Worm (Caenorhabditis elegans) whole organism, L1 larva: ENCODE measurements around the gene C09G12.17.

Source experiments
- C04F5.9 ChIP-seq: sonication (generic microtip); optimal IDR thresholded peaks from 2 replicates; lab custom pipeline; 2016; ENCODE audit warnings: missing genetic modification characterization, missing compliant biosample characterization
- C34B4.2 ChIP-seq: sonication (generic microtip); optimal IDR thresholded peaks from 2 replicates; lab custom pipeline; 2017; ENCODE audit warnings: mild to moderate bottlenecking, missing genetic modification characterization, missing compliant biosample characterization
- F16B12.6 ChIP-seq: fragments of 150-350 bp; optimal IDR thresholded peaks from 2 replicates; lab custom pipeline; 2014; ENCODE audit warnings: missing biosample characterization, missing genetic modification characterization
- aly-2 ChIP-seq: fragments of 150-350 bp; optimal IDR thresholded peaks from 2 replicates; lab custom pipeline; 2014; ENCODE audit warnings: missing biosample characterization, missing genetic modification characterization
- ama-1 ChIP-seq: fragments of 150-350 bp; optimal IDR thresholded peaks from 2 replicates; lab custom pipeline; 2014
- blmp-1 ChIP-seq: fragments of 150-350 bp; optimal IDR thresholded peaks from 2 replicates; lab custom pipeline; 2014; ENCODE audit warnings: missing biosample characterization, missing genetic modification characterization
- ceh-63 ChIP-seq: fragments of 200-800 bp; sonication (Bioruptor generic); optimal IDR thresholded peaks from 2 replicates; lab custom pipeline; 2018; ENCODE audit warnings: mild to moderate bottlenecking, missing genetic modification characterization, missing compliant biosample characterization
- ceh-82 ChIP-seq, 3 experiments: fragments of 150-350 bp in 1 of 3; sonication (generic microtip) in 2 of 3; optimal IDR thresholded peaks; 2 replicates each; lab custom pipeline; 2014 to 2017; ENCODE audit warnings: missing biosample characterization in 3 of 3, missing genetic modification characterization in 3 of 3
- ceh-88 ChIP-seq: fragments of 200-800 bp; sonication (Bioruptor generic); IDR thresholded peaks from 2 replicates; pipeline ENCODE4 v1.3.6; 2022; ENCODE audit warnings: missing genetic modification characterization, missing compliant biosample characterization
- ceh-90 ChIP-seq: sonication (generic microtip); optimal IDR thresholded peaks from 2 replicates; lab custom pipeline; 2016; ENCODE audit warnings: missing genetic modification characterization, missing compliant biosample characterization
- dsc-1 ChIP-seq: sonication (generic microtip); optimal IDR thresholded peaks from 2 replicates; lab custom pipeline; 2016; ENCODE audit warnings: mild to moderate bottlenecking, missing genetic modification characterization, missing compliant biosample characterization
- efl-1 ChIP-seq, 4 experiments: fragments of 150-350 bp; optimal IDR thresholded peaks in 3 of 4; peaks in 1 of 4; 1 replicate in 1 of 4; 2 replicates in 3 of 4; lab custom pipeline; 2014; ENCODE audit warnings: missing biosample characterization in 2 of 4, missing genetic modification characterization in 2 of 4, missing genetic modification reagents in 2 of 4
- efl-3 ChIP-seq: fragments of 200-800 bp; sonication (Bioruptor generic); optimal IDR thresholded peaks from 2 replicates; lab custom pipeline; 2018; ENCODE audit warnings: mild to moderate bottlenecking, missing genetic modification characterization, missing compliant biosample characterization
- fkh-10 ChIP-seq: sonication (generic microtip); optimal IDR thresholded peaks from 2 replicates; lab custom pipeline; 2017; ENCODE audit warnings: missing biosample characterization, missing genetic modification reagents, missing genetic modification characterization
- hlh-17 ChIP-seq: fragments of 200-800 bp; sonication (Bioruptor generic); optimal IDR thresholded peaks from 2 replicates; lab custom pipeline; 2018; ENCODE audit warnings: missing genetic modification characterization, mild to moderate bottlenecking, missing compliant biosample characterization, moderate library complexity, borderline replicate concordance
- hlh-4 ChIP-seq: sonication (generic microtip); optimal IDR thresholded peaks from 2 replicates; lab custom pipeline; 2016; ENCODE audit warnings: mild to moderate bottlenecking, missing genetic modification characterization, missing compliant biosample characterization
- jun-1 ChIP-seq: fragments of 150-350 bp; optimal IDR thresholded peaks from 2 replicates; lab custom pipeline; 2014; ENCODE audit warnings: missing biosample characterization, missing genetic modification reagents, missing genetic modification characterization
- lin-13 ChIP-seq: fragments of 150-350 bp; optimal IDR thresholded peaks from 2 replicates; lab custom pipeline; 2014; ENCODE audit warnings: missing biosample characterization, missing genetic modification reagents, missing genetic modification characterization
- lin-15B ChIP-seq: fragments of 150-350 bp; sonication (generic microtip); optimal IDR thresholded peaks from 3 replicates; lab custom pipeline; 2014; ENCODE audit warnings: missing biosample characterization, missing genetic modification characterization
- lir-3 ChIP-seq: sonication (generic microtip); optimal IDR thresholded peaks from 2 replicates; lab custom pipeline; 2016; ENCODE audit warnings: mild to moderate bottlenecking, missing genetic modification characterization, moderate library complexity, missing compliant biosample characterization; ENCODE audit not compliant: poor library complexity
- mab-9 ChIP-seq: fragments of 200-800 bp; sonication (Bioruptor generic); IDR thresholded peaks from 2 replicates; pipeline ENCODE4 v1.3.6; 2022; ENCODE audit warnings: missing genetic modification reagents, missing genetic modification characterization, missing compliant biosample characterization
- mdl-1 ChIP-seq, 2 experiments: fragments of 150-350 bp; optimal IDR thresholded peaks; 2 replicates each; lab custom pipeline; 2014 to 2017; ENCODE audit warnings: missing biosample characterization in 2 of 2, missing genetic modification characterization in 2 of 2, inconsistent platforms in 1 of 2
- nhr-19 ChIP-seq: fragments of 200-800 bp; sonication (Bioruptor generic); conservative IDR thresholded peaks from 2 replicates; pipeline ENCODE4 v1.3.6; 2022; ENCODE audit warnings: missing genetic modification characterization, missing compliant biosample characterization
- nhr-237 ChIP-seq: fragments of 150-350 bp; optimal IDR thresholded peaks from 2 replicates; lab custom pipeline; 2014; ENCODE audit warnings: missing biosample characterization, missing genetic modification characterization
- nhr-47 ChIP-seq: sonication (generic microtip); optimal IDR thresholded peaks from 2 replicates; lab custom pipeline; 2016; ENCODE audit warnings: mild to moderate bottlenecking, missing genetic modification characterization, moderate library complexity, missing compliant biosample characterization
- nhr-71 ChIP-seq: sonication (generic microtip); optimal IDR thresholded peaks from 2 replicates; lab custom pipeline; 2016; ENCODE audit warnings: mild to moderate bottlenecking, missing genetic modification characterization, moderate library complexity, missing compliant biosample characterization
- nhr-76 ChIP-seq: sonication (generic microtip); optimal IDR thresholded peaks from 2 replicates; lab custom pipeline; 2017; ENCODE audit warnings: missing biosample characterization, missing genetic modification characterization
- nhr-84 ChIP-seq: sonication (generic microtip); optimal IDR thresholded peaks from 2 replicates; lab custom pipeline; 2017; ENCODE audit warnings: missing biosample characterization, missing genetic modification characterization
- nhr-85 ChIP-seq: sonication (generic microtip); peaks from one replicate; lab custom pipeline; 2016; ENCODE audit warnings: missing genetic modification characterization, inconsistent platforms, missing compliant biosample characterization
- nhr-90 ChIP-seq: sonication (generic microtip); optimal IDR thresholded peaks from 2 replicates; lab custom pipeline; 2016; ENCODE audit warnings: mild to moderate bottlenecking, missing genetic modification characterization, missing compliant biosample characterization; ENCODE audit not compliant: poor library complexity
- pqm-1 ChIP-seq: sonication (generic microtip); optimal IDR thresholded peaks from 3 replicates; lab custom pipeline; 2017; ENCODE audit warnings: missing biosample characterization, missing genetic modification characterization
- rnt-1 ChIP-seq: sonication (generic microtip); optimal IDR thresholded peaks from 2 replicates; lab custom pipeline; 2016; ENCODE audit warnings: mild to moderate bottlenecking, missing genetic modification characterization, moderate library complexity, missing compliant biosample characterization
- skn-1 ChIP-seq: fragments of 150-350 bp; optimal IDR thresholded peaks from 2 replicates; lab custom pipeline; 2014; ENCODE audit warnings: missing biosample characterization, missing genetic modification characterization
- sox-4 ChIP-seq: sonication (generic microtip); optimal IDR thresholded peaks from 2 replicates; lab custom pipeline; 2016; ENCODE audit warnings: missing genetic modification characterization, missing compliant biosample characterization
- sptf-1 ChIP-seq: fragments of 150-350 bp; optimal IDR thresholded peaks from 2 replicates; lab custom pipeline; 2014; ENCODE audit warnings: missing biosample characterization, missing genetic modification characterization
- sup-37 ChIP-seq: fragments of 200-800 bp; sonication (Bioruptor generic); optimal IDR thresholded peaks from 2 replicates; lab custom pipeline; 2018; ENCODE audit warnings: mild to moderate bottlenecking, missing genetic modification characterization, missing compliant biosample characterization
- swsn-7 ChIP-seq: sonication (generic microtip); optimal IDR thresholded peaks from 2 replicates; lab custom pipeline; 2016; ENCODE audit warnings: missing genetic modification characterization, missing compliant biosample characterization
- tbx-2 ChIP-seq: sonication (generic microtip); optimal IDR thresholded peaks from 2 replicates; lab custom pipeline; 2016; ENCODE audit warnings: missing genetic modification characterization, missing compliant biosample characterization
- tlp-1 ChIP-seq: fragments of 150-350 bp; optimal IDR thresholded peaks from 2 replicates; lab custom pipeline; 2014; ENCODE audit warnings: missing biosample characterization, missing genetic modification characterization
- unc-130 ChIP-seq: fragments of 150-350 bp; optimal IDR thresholded peaks from 2 replicates; lab custom pipeline; 2017; ENCODE audit warnings: missing biosample characterization, missing genetic modification characterization, inconsistent platforms
- unc-30 ChIP-seq: sonication (generic microtip); optimal IDR thresholded peaks from 2 replicates; lab custom pipeline; 2017; ENCODE audit warnings: missing biosample characterization, missing genetic modification characterization
- unc-62 ChIP-seq: fragments of 150-350 bp; optimal IDR thresholded peaks from 2 replicates; lab custom pipeline; 2014; ENCODE audit warnings: missing biosample characterization, missing genetic modification reagents, missing genetic modification characterization
- unc-86 ChIP-seq: sonication (generic microtip); optimal IDR thresholded peaks from 2 replicates; lab custom pipeline; 2016; ENCODE audit warnings: missing genetic modification characterization, missing compliant biosample characterization
- unc-98 ChIP-seq: fragments of 200-800 bp; sonication (Bioruptor generic); IDR thresholded peaks from 2 replicates; pipeline ENCODE4 v1.3.6; 2022; ENCODE audit warnings: missing genetic modification characterization, missing compliant biosample characterization
- vab-15 ChIP-seq: sonication (generic microtip); optimal IDR thresholded peaks from 2 replicates; lab custom pipeline; 2017; ENCODE audit warnings: missing genotype, mild to moderate bottlenecking, missing genetic modification characterization, missing compliant biosample characterization
- zip-4 ChIP-seq: fragments of 200-800 bp; sonication (Bioruptor generic); optimal IDR thresholded peaks from 2 replicates; lab custom pipeline; 2018; ENCODE audit warnings: mild to moderate bottlenecking, missing genetic modification characterization, moderate library complexity, missing compliant biosample characterization
- ztf-11 ChIP-seq, 2 experiments: sonication (generic microtip); optimal IDR thresholded peaks; 2 replicates each; lab custom pipeline; 2016 to 2017; ENCODE audit warnings: missing genetic modification characterization in 2 of 2, missing biosample characterization in 1 of 2, missing compliant biosample characterization in 1 of 2
- ztf-4 ChIP-seq: fragments of 150-350 bp; optimal IDR thresholded peaks from 2 replicates; lab custom pipeline; 2014; ENCODE audit warnings: missing biosample characterization, missing genetic modification characterization

The C09G12.17 gene

ce11 chrIV:3526831-3527404 is 30.7 kb upstream of the C09G12.17 start, which contains the start of gene M57.2:
Gene M57.2, plus strand, starts transcription at chrIV:3527354.
- TF ChIP-seq hlh-17 (no peak), unc-86 (tag; lab: Kevin White, UChicago) (no peak), lin-13 (GFP tag; lab: Kevin White, UChicago) (no peak), nhr-90 (tag; lab: Kevin White, UChicago) (no peak), ceh-90 (tag; lab: Kevin White, UChicago) (no peak), nhr-19 (GFP tag; lab: Robert Waterston, UW) (no peak), ceh-63 (GFP tag; lab: Kevin White, UChicago) (no peak), hlh-4 (tag; lab: Kevin White, UChicago) (no peak), C34B4.2 (tag; lab: Kevin White, UChicago) (no peak), unc-130 (tag; lab: Kevin White, UChicago) (no peak), unc-30 (tag; lab: Kevin White, UChicago) (no peak), nhr-76 (tag; lab: Kevin White, UChicago) (no peak), efl-3 (GFP tag; lab: Kevin White, UChicago) (no peak), F16B12.6 (tag; lab: Kevin White, UChicago) (no peak), skn-1 (no peak), jun-1 (no peak), ceh-82 (tag; optimal IDR thresholded peaks at IDR 0.05; lab: Kevin White, UChicago) (no peak), nhr-237 (tag; lab: Kevin White, UChicago) (no peak), C04F5.9 (no peak), tlp-1 (tag; lab: Kevin White, UChicago) (no peak)

ce11 chrIV:3526144-3526797 is 30.0 kb upstream of the C09G12.17 start:
- peak; percentile 0 for TF ChIP-seq dsc-1
- no peak for TF ChIP-seq aly-2 (tag; lab: Kevin White, UChicago)
- no peak for TF ChIP-seq zip-4 (GFP tag; lab: Kevin White, UChicago)
- TF ChIP-seq vab-15 (tag; lab: Kevin White, UChicago), result no peak
- TF ChIP-seq skn-1, result peak; percentile 13
- no peak for TF ChIP-seq nhr-76 (tag; lab: Kevin White, UChicago)
- no peak for TF ChIP-seq nhr-85 (tag; lab: Kevin White, UChicago)
- no peak for TF ChIP-seq sox-4 (tag; lab: Kevin White, UChicago)
- TF ChIP-seq efl-1 (optimal IDR thresholded peaks at IDR 0.05; lab: Kevin White, UChicago), result no peak
- TF ChIP-seq efl-1 (GFP tag; optimal IDR thresholded peaks at IDR 0.05 in 1 of 2; lab: Kevin White, UChicago), result peak in 1 of 2 experiments; percentile 73

- no peak for TF ChIP-seq sptf-1 (tag; lab: Kevin White, UChicago)
- no peak for TF ChIP-seq lir-3 (tag; lab: Kevin White, UChicago)
- peak; percentile 64 for TF ChIP-seq tbx-2
- TF ChIP-seq F16B12.6 (tag; lab: Kevin White, UChicago), result no peak
- TF ChIP-seq unc-62 (GFP tag; lab: Kevin White, UChicago), result no peak
- TF ChIP-seq nhr-47 (tag; lab: Kevin White, UChicago), result peak; percentile 81
- no peak for TF ChIP-seq sup-37 (GFP tag; lab: Kevin White, UChicago)
- TF ChIP-seq unc-130 (tag; lab: Kevin White, UChicago), result peak; percentile 59
- no peak for TF ChIP-seq ztf-4
- no peak for TF ChIP-seq ceh-88
- TF ChIP-seq swsn-7 (tag; lab: Kevin White, UChicago), result peak; percentile 66
- no peak for TF ChIP-seq pqm-1
- TF ChIP-seq blmp-1 (tag; lab: Kevin White, UChicago), result no peak
- peak; percentile 16 for TF ChIP-seq lin-13 (GFP tag; lab: Kevin White, UChicago)
- TF ChIP-seq lin-15B (tag; lab: Kevin White, UChicago), result no peak
- no peak for TF ChIP-seq C34B4.2 (tag; lab: Kevin White, UChicago)
- TF ChIP-seq fkh-10 (GFP tag; lab: Kevin White, UChicago), result no peak
- TF ChIP-seq ama-1 (lab: Kevin White, UChicago), result no peak
- peak; percentile 72 for TF ChIP-seq rnt-1 (tag; lab: Kevin White, UChicago)
- TF ChIP-seq nhr-71 (tag; lab: Kevin White, UChicago), result peak; percentile 75
- TF ChIP-seq nhr-84 (tag; lab: Kevin White, UChicago), result no peak
- TF ChIP-seq unc-98 (GFP tag; lab: Robert Waterston, UW), result no peak; the same call in 1 of the 2 replicates
- TF ChIP-seq mab-9, result no peak
- peak in 1 of 2 experiments; percentile 54 for TF ChIP-seq mdl-1 (tag; optimal IDR thresholded peaks at IDR 0.05; lab: Kevin White, UChicago)
- TF ChIP-seq C04F5.9, result no peak
- TF ChIP-seq ztf-11 (tag; optimal IDR thresholded peaks at IDR 0.05; lab: Kevin White, UChicago), result no peak
- no peak for TF ChIP-seq hlh-4 (tag; lab: Kevin White, UChicago)
These were observed 28.3 kb upstream of the C09G12.17 start for ce11 chrIV:3524584-3525020.
